Fruit fly (Drosophila melanogaster) whole organism, adult: Measurements from ENCODE around the gene CG32074.

ENCODE experiments used
- CG11617 ChIP-seq: fragments of 200-800 bp; sonication (Bioruptor generic); optimal IDR thresholded peaks from 2 replicates; lab custom pipeline; 2017; ENCODE audit warnings: mild to moderate bottlenecking, missing biosample characterization, missing genetic modification reagents, missing genetic modification characterization
- CG12768 ChIP-seq: fragments of 200-800 bp; sonication (Bioruptor generic); optimal IDR thresholded peaks from 2 replicates; lab custom pipeline; 2017; ENCODE audit warnings: missing biosample characterization, missing genetic modification characterization, mild to moderate bottlenecking, moderate library complexity, missing genetic modification reagents
- CG14711 ChIP-seq: fragments of 200-800 bp; sonication (Bioruptor generic); optimal IDR thresholded peaks from 2 replicates; lab custom pipeline; 2018; ENCODE audit warnings: missing biosample characterization, mild to moderate bottlenecking, missing genetic modification characterization, moderate library complexity
- CG1620 ChIP-seq: fragments of 200-800 bp; sonication (Bioruptor generic); optimal IDR thresholded peaks from 2 replicates; lab custom pipeline; 2016; ENCODE audit warnings: missing biosample characterization, missing genetic modification characterization
- CG33017 ChIP-seq: fragments of 200-800 bp; sonication (Bioruptor generic); optimal IDR thresholded peaks from 2 replicates; lab custom pipeline; 2018; ENCODE audit warnings: missing biosample characterization, mild to moderate bottlenecking, missing genetic modification characterization, moderate library complexity
- CG5204 ChIP-seq: fragments of 200-800 bp; sonication (Bioruptor generic); optimal IDR thresholded peaks from 2 replicates; lab custom pipeline; 2016; ENCODE audit warnings: missing biosample characterization, missing genetic modification characterization
- CG7045 ChIP-seq: fragments of 200-800 bp; sonication (Bioruptor generic); optimal IDR thresholded peaks from 2 replicates; lab custom pipeline; 2017; ENCODE audit warnings: missing biosample characterization, mild to moderate bottlenecking, missing genetic modification characterization
- CG7101 ChIP-seq: fragments of 200-800 bp; sonication (Bioruptor generic); optimal IDR thresholded peaks from 2 replicates; lab custom pipeline; 2018; ENCODE audit warnings: missing biosample characterization, mild to moderate bottlenecking, missing genetic modification characterization, moderate library complexity
- Clk ChIP-seq: fragments of 200-800 bp; sonication (Bioruptor generic); optimal IDR thresholded peaks from 2 replicates; lab custom pipeline; 2017; ENCODE audit warnings: missing biosample characterization, missing genetic modification characterization
- Crg-1 ChIP-seq: fragments of 200-800 bp; sonication (Bioruptor generic); optimal IDR thresholded peaks from 2 replicates; lab custom pipeline; 2016; ENCODE audit warnings: missing biosample characterization, missing genetic modification characterization
- Hr96 ChIP-seq: fragments of 200-800 bp; sonication (Bioruptor generic); optimal IDR thresholded peaks from 2 replicates; lab custom pipeline; 2016; ENCODE audit warnings: missing biosample characterization, missing genetic modification characterization
- Mnt ChIP-seq: fragments of 200-800 bp; sonication (Bioruptor generic); optimal IDR thresholded peaks from 2 replicates; lab custom pipeline; 2016; ENCODE audit warnings: missing biosample characterization, mild to moderate bottlenecking, missing genetic modification characterization
- bab1 ChIP-seq: fragments of 200-800 bp; sonication (Bioruptor generic); optimal IDR thresholded peaks from 3 replicates; lab custom pipeline; 2019; ENCODE audit warnings: missing biosample characterization, mild to moderate bottlenecking, missing genetic modification characterization, moderate library complexity
- cic ChIP-seq: fragments of 200-800 bp; sonication (Bioruptor generic); optimal IDR thresholded peaks from 2 replicates; lab custom pipeline; 2017; ENCODE audit warnings: missing biosample characterization, mild to moderate bottlenecking, missing genetic modification characterization, moderate library complexity
- cnc ChIP-seq, 2 experiments: fragments of >200 bp; optimal IDR thresholded peaks; 2 replicates each; lab custom pipeline; 2017
- kay ChIP-seq: fragments of 200-800 bp; sonication (Bioruptor generic); peaks from one replicate; lab custom pipeline; 2016; ENCODE audit warnings: missing biosample characterization, missing genetic modification characterization, borderline replicate concordance
- ovo ChIP-seq: fragments of 200-800 bp; sonication (Bioruptor generic); optimal IDR thresholded peaks from 2 replicates; lab custom pipeline; 2016; ENCODE audit warnings: missing biosample characterization, missing genetic modification characterization
- pad ChIP-seq: fragments of 200-800 bp; sonication (Bioruptor generic); optimal IDR thresholded peaks from 3 replicates; lab custom pipeline; 2017; ENCODE audit warnings: missing biosample characterization, missing genetic modification characterization, mild to moderate bottlenecking, moderate library complexity, missing genetic modification reagents
- tj ChIP-seq: fragments of 200-800 bp; sonication (Bioruptor generic); optimal IDR thresholded peaks from 3 replicates; lab custom pipeline; 2017; ENCODE audit warnings: missing biosample characterization, mild to moderate bottlenecking, missing genetic modification characterization, moderate library complexity
- toe ChIP-seq: fragments of 200-800 bp; sonication (Bioruptor generic); optimal IDR thresholded peaks from 2 replicates; lab custom pipeline; 2016; ENCODE audit warnings: missing biosample characterization, missing genetic modification characterization

CG32074 gene

dm6 chr3L:11148478-11149251 lies 16.5 kb upstream of the CG32074 start:
- no peak for TF ChIP-seq CG5204
- TF ChIP-seq cnc (optimal IDR thresholded peaks at IDR 0.05; lab: Kevin White, UChicago) = no peak
- no peak for TF ChIP-seq CG12768 (GFP tag; lab: Kevin White, UChicago)
- TF ChIP-seq bab1 (GFP tag; lab: Kevin White, UChicago) = no peak
- no peak for TF ChIP-seq Mnt (GFP tag; lab: Kevin White, UChicago)
- TF ChIP-seq cic (GFP tag; lab: Kevin White, UChicago) = no peak
- no peak for TF ChIP-seq CG14711
- no peak for TF ChIP-seq Crg-1
- TF ChIP-seq toe (GFP tag; lab: Kevin White, UChicago) = no peak
- TF ChIP-seq tj (GFP tag; lab: Kevin White, UChicago) = no peak
- TF ChIP-seq CG1620 = no peak
- TF ChIP-seq CG7101 (tag; lab: Kevin White, UChicago) = no peak
- TF ChIP-seq Clk = no peak

DNA sequence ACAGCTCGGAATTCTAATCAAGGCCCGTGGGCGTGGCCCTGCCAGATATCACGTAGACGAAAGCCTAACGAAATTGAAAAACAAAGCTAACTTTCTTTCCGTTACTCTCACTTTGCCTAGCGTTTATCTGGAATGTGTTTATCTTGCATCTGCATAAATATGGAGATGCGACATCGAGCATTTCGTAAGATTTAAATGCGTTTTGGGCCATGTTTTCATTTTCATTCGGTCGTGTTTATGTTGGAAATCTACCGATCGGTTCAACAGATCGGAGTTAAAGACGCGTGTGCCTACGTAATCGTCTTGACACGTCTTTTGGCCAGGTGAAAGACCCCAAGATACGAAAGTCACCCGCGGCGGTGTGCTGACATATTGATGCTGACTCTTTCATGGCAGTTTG lies 15.6 kb upstream of the CG32074 start:
- TF ChIP-seq CG11617 (GFP tag; lab: Kevin White, UChicago) = no peak
- no peak for TF ChIP-seq Clk

DNA sequence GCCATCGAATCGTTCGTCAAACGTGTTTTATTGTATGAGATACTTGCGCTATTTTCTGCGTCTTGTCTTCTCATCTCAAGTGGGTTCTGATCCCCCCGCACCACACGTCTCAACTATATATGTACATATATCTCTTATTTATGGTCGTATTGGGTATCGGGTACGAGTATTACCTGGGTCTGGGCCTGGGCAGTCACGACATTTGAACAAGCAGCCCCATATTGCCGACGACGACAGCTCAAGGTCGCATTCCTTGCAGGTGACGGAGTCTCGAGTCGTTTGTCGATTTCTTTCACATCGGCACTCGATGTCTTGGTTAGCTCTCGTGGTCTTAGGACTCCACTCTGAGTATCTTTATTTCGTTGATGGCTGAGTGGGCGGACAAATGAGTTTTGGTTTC lies 12.9 kb upstream of the CG32074 start:
- TF ChIP-seq ovo (GFP tag; lab: Kevin White, UChicago) (no peak), Hr96 (no peak), CG5204 (no peak), kay (GFP tag; lab: Kevin White, UChicago) (no peak), CG1620 (no peak), Mnt (GFP tag; lab: Kevin White, UChicago) (no peak), Clk (no peak), CG7045 (GFP tag; lab: Kevin White, UChicago) (no peak), CG14711 (no peak), pad (GFP tag; lab: Kevin White, UChicago) (no peak), Crg-1 (no peak)

- TF ChIP-seq CG11617 (GFP tag; lab: Kevin White, UChicago) (no peak), tj (GFP tag; lab: Kevin White, UChicago) (no peak), bab1 (GFP tag; lab: Kevin White, UChicago) (no peak), Clk (no peak), CG14711 (no peak), toe (GFP tag; lab: Kevin White, UChicago) (no peak), Mnt (GFP tag; lab: Kevin White, UChicago) (no peak), Crg-1 (no peak), CG12768 (GFP tag; lab: Kevin White, UChicago) (no peak), CG5204 (no peak), ovo (GFP tag; lab: Kevin White, UChicago) (no peak), Hr96 (no peak), CG1620 (no peak), CG7045 (GFP tag; lab: Kevin White, UChicago) (no peak), cic (GFP tag; lab: Kevin White, UChicago) (no peak), CG33017 (tag; lab: Kevin White, UChicago) (no peak), cnc (optimal IDR thresholded peaks at IDR 0.05; lab: Kevin White, UChicago) (no peak), CG7101 (tag; lab: Kevin White, UChicago) (no peak), pad (GFP tag; lab: Kevin White, UChicago) (no peak), kay (GFP tag; lab: Kevin White, UChicago) (no peak)
These were observed 6.7 kb upstream of the CG32074 start for dm6 chr3L:11138862-11139261.

DNA sequence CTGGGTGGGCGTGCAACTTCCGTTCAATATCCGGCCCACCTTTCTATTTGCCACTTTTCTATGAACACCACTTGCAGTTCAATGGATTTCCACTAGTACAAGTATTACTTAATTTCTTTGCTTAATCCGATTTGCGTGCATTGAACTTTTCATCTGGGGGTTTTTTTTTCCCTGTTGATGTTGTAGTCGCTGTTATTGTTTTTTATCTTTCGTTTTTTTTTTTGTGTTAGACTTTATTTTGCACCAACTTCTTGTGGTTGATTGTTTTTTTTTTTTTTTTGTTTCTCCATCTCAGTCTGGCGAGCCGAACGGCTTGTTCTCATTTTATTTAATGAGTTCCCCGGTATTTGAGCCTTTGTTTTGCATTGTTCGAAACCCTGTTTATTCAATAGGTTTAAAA lies 4.2 kb upstream of the CG32074 start:
- no peak for TF ChIP-seq Crg-1
- no peak for TF ChIP-seq pad (GFP tag; lab: Kevin White, UChicago)
- TF ChIP-seq CG1620 = no peak
- TF ChIP-seq tj (GFP tag; lab: Kevin White, UChicago) = no peak
- TF ChIP-seq cnc (optimal IDR thresholded peaks at IDR 0.05; lab: Kevin White, UChicago) = no peak
- TF ChIP-seq kay (GFP tag; lab: Kevin White, UChicago) = no peak
- no peak for TF ChIP-seq Mnt (GFP tag; lab: Kevin White, UChicago)
- TF ChIP-seq CG7101 (tag; lab: Kevin White, UChicago) = no peak
- no peak for TF ChIP-seq CG11617 (GFP tag; lab: Kevin White, UChicago)
- no peak for TF ChIP-seq toe (GFP tag; lab: Kevin White, UChicago)
- no peak for TF ChIP-seq CG33017 (tag; lab: Kevin White, UChicago)
- no peak for TF ChIP-seq ovo (GFP tag; lab: Kevin White, UChicago)
- TF ChIP-seq CG12768 (GFP tag; lab: Kevin White, UChicago) = no peak
- TF ChIP-seq bab1 (GFP tag; lab: Kevin White, UChicago) = no peak
- TF ChIP-seq CG5204 = no peak
- TF ChIP-seq cic (GFP tag; lab: Kevin White, UChicago) = no peak

dm6 chr3L:11135846-11136245 lies 3.7 kb upstream of the CG32074 start, which contains the start of gene IRSp53:
IRSp53 (plus strand) TSS chr3L:11136049.
- no peak for TF ChIP-seq cnc (optimal IDR thresholded peaks at IDR 0.05; lab: Kevin White, UChicago)
- TF ChIP-seq pad (GFP tag; lab: Kevin White, UChicago) = no peak
- no peak for TF ChIP-seq toe (GFP tag; lab: Kevin White, UChicago)
- TF ChIP-seq cic (GFP tag; lab: Kevin White, UChicago) = no peak
- peak; percentile 46 for TF ChIP-seq Mnt (GFP tag; lab: Kevin White, UChicago)
- no peak for TF ChIP-seq Clk
- no peak for TF ChIP-seq Hr96
- no peak for TF ChIP-seq CG14711
- TF ChIP-seq kay (GFP tag; lab: Kevin White, UChicago) = peak; percentile 66
- no peak for TF ChIP-seq CG11617 (GFP tag; lab: Kevin White, UChicago)
- TF ChIP-seq CG12768 (GFP tag; lab: Kevin White, UChicago) = no peak
- no peak for TF ChIP-seq ovo (GFP tag; lab: Kevin White, UChicago)
- peak; percentile 69 for TF ChIP-seq bab1 (GFP tag; lab: Kevin White, UChicago)
- no peak for TF ChIP-seq CG33017 (tag; lab: Kevin White, UChicago)
- peak; percentile 4 for TF ChIP-seq CG7101 (tag; lab: Kevin White, UChicago)
- no peak for TF ChIP-seq CG5204
- no peak for TF ChIP-seq tj (GFP tag; lab: Kevin White, UChicago)
- TF ChIP-seq CG7045 (GFP tag; lab: Kevin White, UChicago) = no peak
- TF ChIP-seq Crg-1 = no peak
- no peak for TF ChIP-seq CG1620
